Worm (Caenorhabditis elegans): ENCODE results near the gene mig-17.

ce11 chrV:11443503-11443902 is 3.0 kb upstream of the mig-17 start, which contains the start of gene F57B7.2:
- TF ChIP-seq snpc-4 (tag; optimal IDR thresholded peaks at IDR 0.05) (no peak), dpl-1 (GFP tag; optimal IDR thresholded peaks at IDR 0.05) (no peak), unc-62 (GFP tag; optimal IDR thresholded peaks at IDR 0.05 in 1 of 2) (no peak), unc-62 (tag; optimal IDR thresholded peaks at IDR 0.05) (no peak), lin-15B (tag; optimal IDR thresholded peaks at IDR 0.05) (no peak), nhr-25 (tag; optimal IDR thresholded peaks at IDR 0.05; ENCODE audit: borderline replicate concordance, insufficient read depth) (no peak), nhr-28 (tag; optimal IDR thresholded peaks at IDR 0.05) (no peak)
